Worm (Caenorhabditis elegans): ENCODE data around the gene ZK622.1.
A peak's percentile ranks its signal among the peaks of the same experiment; 100 is the strongest.

ZK622.1 gene

DNA sequence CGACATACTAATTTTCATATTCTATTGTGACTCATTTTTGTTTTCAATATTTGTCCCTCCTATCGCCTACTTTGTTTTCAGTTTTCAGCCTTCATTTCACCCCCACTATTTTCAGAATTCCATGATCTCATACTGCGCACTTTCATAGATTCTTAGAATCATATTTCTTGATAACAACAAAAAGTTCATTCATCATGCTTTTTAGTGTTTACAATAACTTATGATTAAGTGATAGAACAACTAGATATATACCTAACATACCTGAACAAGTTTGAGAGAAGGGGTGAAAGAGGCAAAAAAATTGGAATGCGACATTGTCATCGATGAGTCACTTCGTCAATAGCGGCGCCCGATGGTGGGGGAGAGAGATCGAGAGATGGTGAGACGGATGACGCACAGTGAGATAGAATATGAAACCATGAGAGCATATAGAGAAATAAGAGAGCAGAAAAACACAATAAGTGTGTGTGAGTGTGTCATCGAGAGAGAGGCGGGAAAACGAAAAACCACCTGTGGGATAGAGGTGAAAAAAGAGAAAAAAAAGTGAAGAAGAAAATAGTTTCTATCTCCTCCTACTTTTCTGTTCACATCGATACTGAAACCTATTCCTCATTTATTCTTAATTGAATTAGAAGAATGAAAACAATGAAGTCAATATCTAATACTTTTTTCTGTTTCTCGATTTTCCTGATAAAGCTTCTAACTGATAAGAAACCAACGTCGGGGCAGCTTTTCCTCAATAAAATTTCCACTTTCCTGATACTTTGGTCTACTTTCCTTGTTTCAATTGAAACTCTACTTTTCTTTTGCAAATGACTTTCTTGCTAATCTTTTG is 43.3 kb downstream of the ZK622.1 start:
- TF ChIP-seq ztf-4 (tag; optimal IDR thresholded peaks at IDR 0.05) (peak; percentile 81), Y55F3AM.14 (GFP tag; optimal IDR thresholded peaks at IDR 0.05) (peak; percentile 32), mdl-1 (tag; optimal IDR thresholded peaks at IDR 0.05) (peak in 1 of 2 experiments; percentile 42), snpc-4 (tag; optimal IDR thresholded peaks at IDR 0.05) (peak; percentile 36), nhr-6 (tag; optimal IDR thresholded peaks at IDR 0.05) (peak; percentile 52), nhr-129 (tag; optimal IDR thresholded peaks at IDR 0.05) (peak; percentile 87), fos-1 (tag; optimal IDR thresholded peaks at IDR 0.05) (peak; percentile 100), lin-11 (tag; optimal IDR thresholded peaks at IDR 0.05) (peak; percentile 17), gmeb-1 (tag; optimal IDR thresholded peaks at IDR 0.05) (peak; percentile 62), C34F6.9 (tag; optimal IDR thresholded peaks at IDR 0.05) (peak; percentile 72), nhr-21 (tag; optimal IDR thresholded peaks at IDR 0.05) (peak; percentile 66), mab-5 (tag; optimal IDR thresholded peaks at IDR 0.05) (no peak), ZK546.5 (tag; optimal IDR thresholded peaks at IDR 0.05) (no peak), nhr-12 (tag; optimal IDR thresholded peaks at IDR 0.05) (no peak), sma-9 (GFP tag; optimal IDR thresholded peaks at IDR 0.05) (peak; percentile 75), sma-9 (tag; optimal IDR thresholded peaks at IDR 0.05) (no peak), nhr-25 (tag; optimal IDR thresholded peaks at IDR 0.05) (peak; percentile 80), lsy-2 (tag; optimal IDR thresholded peaks at IDR 0.05) (peak; percentile 23 to 71), R02D3.7 (tag; optimal IDR thresholded peaks at IDR 0.05) (no peak), F13H6.1 (tag; optimal IDR thresholded peaks at IDR 0.05) (peak; percentile 92), unc-55 (GFP tag; optimal IDR thresholded peaks at IDR 0.05) (peak; percentile 69), blmp-1 (tag; optimal IDR thresholded peaks at IDR 0.05; ENCODE audit: insufficient read depth) (peak; percentile 81), skn-1 (tag; optimal IDR thresholded peaks at IDR 0.05) (peak; percentile 1), lin-13 (GFP tag; optimal IDR thresholded peaks at IDR 0.05) (peak; percentile 10), ceh-82 (tag; optimal IDR thresholded peaks at IDR 0.05) (no peak), zag-1 (tag; optimal IDR thresholded peaks at IDR 0.05) (no peak), dmd-4 (tag; optimal IDR thresholded peaks at IDR 0.05) (no peak), egl-27 (tag; optimal IDR thresholded peaks at IDR 0.05) (peak; percentile 56), nhr-11 (tag; optimal IDR thresholded peaks at IDR 0.05) (no peak), sma-3 (GFP tag; optimal IDR thresholded peaks at IDR 0.05) (peak; percentile 75), ztf-11 (tag; optimal IDR thresholded peaks at IDR 0.05) (peak; percentile 23), sem-4 (tag; optimal IDR thresholded peaks at IDR 0.05) (peak; percentile 64), crh-2 (tag; optimal IDR thresholded peaks at IDR 0.05) (peak; percentile 69), ama-1 (optimal IDR thresholded peaks at IDR 0.05) (peak; percentile 22)

DNA sequence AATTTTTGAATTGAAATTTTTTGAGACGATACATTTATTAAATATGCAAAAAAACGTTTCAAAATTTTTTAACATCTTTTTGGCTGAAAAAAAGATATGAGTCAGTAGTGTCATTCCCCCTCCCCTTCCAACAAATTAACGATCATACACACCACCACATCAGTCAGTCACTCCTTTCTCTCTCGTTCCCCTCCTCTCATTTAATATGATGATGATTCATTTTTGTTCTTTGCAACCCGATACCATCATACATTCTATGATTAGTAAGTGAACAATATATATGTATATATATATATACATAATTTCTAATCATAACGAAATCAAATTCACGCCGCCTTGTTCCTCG is 43.9 kb downstream of the ZK622.1 start:
- TF ChIP-seq lin-13 (GFP tag; optimal IDR thresholded peaks at IDR 0.05) (peak; percentile 9), alr-1 (tag; optimal IDR thresholded peaks at IDR 0.05) (no peak), fos-1 (tag; optimal IDR thresholded peaks at IDR 0.05) (peak; percentile 1)

DNA sequence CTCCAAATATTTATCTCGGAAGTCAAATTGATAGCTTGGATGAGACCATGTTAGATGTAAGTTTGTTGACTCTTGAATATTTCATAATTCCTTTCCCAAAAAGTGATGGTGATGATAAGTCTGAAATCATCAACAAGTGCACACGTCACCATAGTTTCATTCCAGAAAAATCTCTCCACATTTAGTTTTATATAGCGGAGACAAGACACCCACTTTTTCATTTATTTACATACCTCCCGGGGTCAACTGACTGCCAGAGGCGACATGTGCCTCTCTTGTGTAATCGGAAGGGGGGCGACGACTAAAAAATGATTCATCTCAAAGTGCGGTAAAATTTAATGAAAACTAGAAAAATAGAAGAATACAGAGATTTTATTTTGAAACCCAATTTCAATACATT is 44.7 kb downstream of the ZK622.1 start:
- TF ChIP-seq nhr-237 (tag; optimal IDR thresholded peaks at IDR 0.05) (no peak), ZK546.5 (tag; optimal IDR thresholded peaks at IDR 0.05) (no peak), crh-2 (tag; optimal IDR thresholded peaks at IDR 0.05) (peak; percentile 90), skn-1 (tag; optimal IDR thresholded peaks at IDR 0.05) (no peak), gmeb-1 (tag; optimal IDR thresholded peaks at IDR 0.05) (peak; percentile 26), C34F6.9 (tag; optimal IDR thresholded peaks at IDR 0.05) (peak; percentile 10), mbf-1 (tag; optimal IDR thresholded peaks at IDR 0.05) (no peak), unc-55 (GFP tag; optimal IDR thresholded peaks at IDR 0.05) (no peak), nhr-129 (tag; optimal IDR thresholded peaks at IDR 0.05) (peak; percentile 66), egl-27 (tag; optimal IDR thresholded peaks at IDR 0.05) (no peak), nhr-12 (tag; optimal IDR thresholded peaks at IDR 0.05) (no peak), lsy-2 (tag; optimal IDR thresholded peaks at IDR 0.05) (peak in 1 of 2 experiments; percentile 33), lin-13 (GFP tag; optimal IDR thresholded peaks at IDR 0.05) (no peak), nhr-21 (tag; optimal IDR thresholded peaks at IDR 0.05) (no peak), unc-62 (GFP tag; optimal IDR thresholded peaks at IDR 0.05) (no peak), ztf-11 (tag; optimal IDR thresholded peaks at IDR 0.05) (no peak), elt-3 (tag; optimal IDR thresholded peaks at IDR 0.05) (no peak), dmd-4 (tag; optimal IDR thresholded peaks at IDR 0.05) (no peak), ama-1 (optimal IDR thresholded peaks at IDR 0.05) (no peak), unc-39 (tag; optimal IDR thresholded peaks at IDR 0.05) (no peak), fos-1 (tag; optimal IDR thresholded peaks at IDR 0.05) (peak; percentile 72), sma-9 (GFP tag; optimal IDR thresholded peaks at IDR 0.05) (peak; percentile 59), sma-9 (tag; optimal IDR thresholded peaks at IDR 0.05) (no peak), aly-2 (tag; optimal IDR thresholded peaks at IDR 0.05) (no peak), peb-1 (tag; optimal IDR thresholded peaks at IDR 0.05) (no peak), mdl-1 (tag; optimal IDR thresholded peaks at IDR 0.05) (peak in 1 of 2 experiments; percentile 10), lin-11 (tag; optimal IDR thresholded peaks at IDR 0.05) (no peak), nhr-23 (tag; optimal IDR thresholded peaks at IDR 0.05) (no peak), lin-39 (tag; optimal IDR thresholded peaks at IDR 0.05) (no peak), ceh-82 (tag; optimal IDR thresholded peaks at IDR 0.05) (no peak), F13H6.1 (tag; optimal IDR thresholded peaks at IDR 0.05) (peak; percentile 26), nhr-10 (tag; optimal IDR thresholded peaks at IDR 0.05) (no peak), blmp-1 (tag; optimal IDR thresholded peaks at IDR 0.05; ENCODE audit: insufficient read depth) (no peak), nhr-6 (tag; optimal IDR thresholded peaks at IDR 0.05) (no peak), alr-1 (tag; optimal IDR thresholded peaks at IDR 0.05) (no peak), R02D3.7 (tag; optimal IDR thresholded peaks at IDR 0.05) (no peak), nhr-11 (tag; optimal IDR thresholded peaks at IDR 0.05) (no peak), mab-5 (tag; optimal IDR thresholded peaks at IDR 0.05) (no peak)
